Fruit fly (Drosophila melanogaster) whole organism, prepupa: ENCODE data around the gene CG31347.
A peak's percentile ranks its signal among the peaks of the same experiment; 100 is the strongest.

Experiments used
- CG16779 ChIP-seq: fragments of 200-800 bp; sonication (Bioruptor generic); optimal IDR thresholded peaks from 3 replicates; lab custom pipeline; 2017; ENCODE audit warnings: missing biosample characterization, mild to moderate bottlenecking, missing genetic modification characterization
- CG3032 ChIP-seq: fragments of 200-800 bp; optimal IDR thresholded peaks from 2 replicates; lab custom pipeline; 2019; ENCODE audit warnings: missing biosample characterization, mild to moderate bottlenecking, missing genetic modification characterization, moderate library complexity
- CG34406 ChIP-seq: fragments of 200-800 bp; sonication (Bioruptor generic); optimal IDR thresholded peaks from 3 replicates; lab custom pipeline; 2016; ENCODE audit warnings: missing biosample characterization, missing genetic modification characterization
- CG6854 ChIP-seq: fragments of 200-800 bp; sonication (Bioruptor generic); optimal IDR thresholded peaks from 2 replicates; lab custom pipeline; 2017; ENCODE audit warnings: missing biosample characterization, mild to moderate bottlenecking, missing genetic modification characterization
- Sox14 ChIP-seq: fragments of 200-800 bp; sonication (Bioruptor generic); optimal IDR thresholded peaks from 3 replicates; lab custom pipeline; 2016; ENCODE audit warnings: missing biosample characterization, missing genetic modification characterization
- fd85E ChIP-seq: fragments of 200-800 bp; sonication (Bioruptor generic); optimal IDR thresholded peaks from 3 replicates; lab custom pipeline; 2016; ENCODE audit warnings: missing biosample characterization, missing genetic modification characterization

dm6 chr3R:12722392-12722914 is 30.1 kb upstream of the CG31347 start, which contains the start of gene Men:
- TF ChIP-seq CG6854 (GFP tag; lab: Kevin White, UChicago) (no peak), Sox14 (peak; percentile 37), CG16779 (tag; lab: Kevin White, UChicago) (peak; percentile 24), CG3032 (tag; lab: Kevin White, UChicago) (peak; percentile 71), CG34406 (GFP tag; lab: Kevin White, UChicago) (peak; percentile 59), fd85E (GFP tag; lab: Kevin White, UChicago) (no peak)
